Worm (Caenorhabditis elegans): ENCODE results near the gene K08D8.2.

DNA sequence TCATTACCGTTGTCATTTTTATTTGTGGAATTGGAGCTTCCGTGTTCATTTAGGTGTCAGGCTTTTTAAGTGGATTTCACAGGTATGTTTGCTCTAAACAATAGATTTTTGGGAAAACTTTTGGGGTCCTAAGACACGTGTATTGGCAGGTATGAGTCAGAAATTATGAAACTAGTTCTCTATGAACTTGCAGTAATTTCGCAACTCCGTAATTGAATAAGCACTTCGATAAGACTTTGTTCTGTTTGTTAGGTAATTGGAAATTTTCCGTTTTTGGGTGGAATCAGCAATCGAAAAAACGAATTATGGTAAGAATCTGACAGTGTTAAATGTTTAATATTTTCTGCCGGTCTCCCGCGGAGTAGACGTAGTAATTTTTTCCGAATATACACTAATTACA is 5.7 kb upstream of the K08D8.2 start:
- TF ChIP-seq snpc-4 (tag; optimal IDR thresholded peaks at IDR 0.05) (no peak), ceh-82 (tag; optimal IDR thresholded peaks at IDR 0.05) (no peak), nhr-10 (tag; optimal IDR thresholded peaks at IDR 0.05) (no peak), F13H6.1 (tag; optimal IDR thresholded peaks at IDR 0.05) (no peak), ceh-16 (tag; optimal IDR thresholded peaks at IDR 0.05) (no peak), ama-1 (optimal IDR thresholded peaks at IDR 0.05) (no peak), nhr-12 (tag; optimal IDR thresholded peaks at IDR 0.05) (no peak), elt-1 (tag; optimal IDR thresholded peaks at IDR 0.05) (no peak), sem-4 (tag; optimal IDR thresholded peaks at IDR 0.05) (no peak)

Data from whole organism, L2 larva.